Worm (Caenorhabditis elegans) whole organism, mixed stage, embryonic: ENCODE results near the gene irg-1.
"Not testable (repeated sequence)": the region's sequence is repeated elsewhere in the genome, so short reads cannot be mapped to it uniquely, and the experiment has no call there.

Experiments
- M03D4.4 ChIP-seq: sonication (generic microtip); optimal IDR thresholded peaks from 2 replicates; lab custom pipeline; 2017; ENCODE audit warnings: mild to moderate bottlenecking, missing genetic modification characterization, missing compliant biosample characterization
- bed-3 ChIP-seq: fragments of 200-800 bp; sonication (Bioruptor generic); optimal IDR thresholded peaks from 3 replicates; lab custom pipeline; 2018; ENCODE audit warnings: mild to moderate bottlenecking, missing genetic modification characterization, moderate library complexity, missing compliant biosample characterization
- blmp-1 ChIP-seq: fragments of 150-350 bp; optimal IDR thresholded peaks from 2 replicates; lab custom pipeline; 2014; ENCODE audit warnings: missing biosample characterization, missing genetic modification characterization
- ceh-43 ChIP-seq: fragments of 200-800 bp; sonication (Bioruptor generic); optimal IDR thresholded peaks from 2 replicates; lab custom pipeline; 2018; ENCODE audit warnings: mild to moderate bottlenecking, missing genetic modification characterization, moderate library complexity, missing compliant biosample characterization
- ceh-83 ChIP-seq: fragments of 200-800 bp; sonication (Bioruptor generic); optimal IDR thresholded peaks from 2 replicates; lab custom pipeline; 2018; ENCODE audit warnings: mild to moderate bottlenecking, missing genetic modification characterization, missing compliant biosample characterization
- ces-1 ChIP-seq: fragments of 150-350 bp; optimal IDR thresholded peaks from 2 replicates; lab custom pipeline; 2014; ENCODE audit warnings: missing biosample characterization, missing genetic modification reagents, missing genetic modification characterization
- cnd-1 ChIP-seq: fragments of 200-800 bp; sonication (Bioruptor generic); optimal IDR thresholded peaks from 2 replicates; lab custom pipeline; 2018; ENCODE audit warnings: mild to moderate bottlenecking, missing genetic modification characterization, missing compliant biosample characterization
- drap-1 ChIP-seq: fragments of 200-800 bp; sonication (Bioruptor generic); optimal IDR thresholded peaks from 3 replicates; lab custom pipeline; 2018; ENCODE audit warnings: mild to moderate bottlenecking, missing genetic modification characterization, missing compliant biosample characterization
- elt-1 ChIP-seq: sonication (generic microtip); optimal IDR thresholded peaks from 2 replicates; lab custom pipeline; 2017; ENCODE audit warnings: missing genetic modification characterization, mild to moderate bottlenecking, missing compliant biosample characterization, antibody characterized with exemption, moderate library complexity, borderline replicate concordance; ENCODE audit not compliant: insufficient read depth
- elt-3 ChIP-seq: fragments of 150-350 bp; optimal IDR thresholded peaks from 2 replicates; lab custom pipeline; 2014; ENCODE audit warnings: missing biosample characterization, missing genetic modification characterization
- flh-1 ChIP-seq: fragments of 200-800 bp; sonication (Bioruptor generic); optimal IDR thresholded peaks from 2 replicates; lab custom pipeline; 2018; ENCODE audit warnings: mild to moderate bottlenecking, missing genetic modification characterization, moderate library complexity, missing compliant biosample characterization
- ham-2 ChIP-seq: fragments of 200-800 bp; sonication (Bioruptor generic); optimal IDR thresholded peaks from 2 replicates; lab custom pipeline; 2018; ENCODE audit warnings: mild to moderate bottlenecking, missing genetic modification characterization, missing compliant biosample characterization
- hlh-1 ChIP-seq: fragments of 150-350 bp; optimal IDR thresholded peaks from 2 replicates; lab custom pipeline; 2014; ENCODE audit warnings: missing biosample characterization, missing genetic modification reagents, missing genetic modification characterization
- lin-13 ChIP-seq: fragments of 150-350 bp; optimal IDR thresholded peaks from 2 replicates; lab custom pipeline; 2014; ENCODE audit warnings: missing biosample characterization, missing genetic modification characterization
- lin-32 ChIP-seq: fragments of 200-800 bp; sonication (Bioruptor generic); optimal IDR thresholded peaks from 2 replicates; lab custom pipeline; 2018; ENCODE audit warnings: mild to moderate bottlenecking, missing genetic modification characterization, missing compliant biosample characterization
- lsy-2 ChIP-seq: fragments of 150-350 bp; optimal IDR thresholded peaks from 2 replicates; lab custom pipeline; 2014; ENCODE audit warnings: missing biosample characterization, missing genetic modification characterization
- mab-5 ChIP-seq: fragments of 150-350 bp; optimal IDR thresholded peaks from 2 replicates; lab custom pipeline; 2014; ENCODE audit warnings: missing biosample characterization, missing genetic modification characterization
- mep-1 ChIP-seq: fragments of 150-350 bp; optimal IDR thresholded peaks from 2 replicates; lab custom pipeline; 2017; ENCODE audit warnings: missing biosample characterization, missing genetic modification reagents, missing genetic modification characterization, inconsistent platforms
- mls-2 ChIP-seq: sonication (generic microtip); optimal IDR thresholded peaks from 2 replicates; lab custom pipeline; 2016; ENCODE audit warnings: mild to moderate bottlenecking, missing genetic modification characterization, moderate library complexity, missing compliant biosample characterization
- nhr-12 ChIP-seq: fragments of 150-350 bp; optimal IDR thresholded peaks from 2 replicates; lab custom pipeline; 2014; ENCODE audit warnings: missing biosample characterization, missing genetic modification characterization
- nhr-2 ChIP-seq: fragments of 150-350 bp; optimal IDR thresholded peaks from 2 replicates; lab custom pipeline; 2014; ENCODE audit warnings: missing biosample characterization, missing genetic modification characterization
- nhr-28 ChIP-seq: fragments of 150-350 bp; optimal IDR thresholded peaks from 2 replicates; lab custom pipeline; 2014; ENCODE audit warnings: missing biosample characterization, missing genetic modification characterization
- pha-4 ChIP-seq: fragments of 150-350 bp; optimal IDR thresholded peaks from 2 replicates; lab custom pipeline; 2018; ENCODE audit warnings: missing biosample characterization, missing genetic modification reagents, missing genetic modification characterization
- snpc-4 ChIP-seq: fragments of 150-350 bp; optimal IDR thresholded peaks from 2 replicates; lab custom pipeline; 2014; ENCODE audit warnings: missing biosample characterization, missing genetic modification characterization
- sptf-1 ChIP-seq: sonication (generic microtip); optimal IDR thresholded peaks from 2 replicates; lab custom pipeline; 2017; ENCODE audit warnings: mild to moderate bottlenecking, missing genetic modification characterization, moderate library complexity, missing compliant biosample characterization
- tbx-8 ChIP-seq: fragments of 200-800 bp; sonication (Bioruptor generic); optimal IDR thresholded peaks from 2 replicates; lab custom pipeline; 2018; ENCODE audit warnings: mild to moderate bottlenecking, missing genetic modification characterization, moderate library complexity, missing compliant biosample characterization
- unc-120 ChIP-seq: sonication (generic microtip); optimal IDR thresholded peaks from 2 replicates; lab custom pipeline; 2017; ENCODE audit warnings: missing genetic modification characterization, missing compliant biosample characterization; ENCODE audit not compliant: poor library complexity, severe bottlenecking
- unc-39 ChIP-seq: fragments of 150-350 bp; optimal IDR thresholded peaks from 2 replicates; lab custom pipeline; 2014; ENCODE audit warnings: missing biosample characterization, missing genetic modification characterization
- unc-62 ChIP-seq: fragments of 150-350 bp; optimal IDR thresholded peaks from 2 replicates; lab custom pipeline; 2014; ENCODE audit warnings: missing biosample characterization, missing genetic modification reagents, missing genetic modification characterization
- zip-8 ChIP-seq: fragments of 150-350 bp; optimal IDR thresholded peaks from 2 replicates; lab custom pipeline; 2014; ENCODE audit warnings: missing biosample characterization, missing genetic modification characterization
- ztf-11 ChIP-seq: fragments of 150-350 bp; optimal IDR thresholded peaks from 2 replicates; lab custom pipeline; 2014; ENCODE audit warnings: missing biosample characterization, missing genetic modification characterization

Gene irg-1

DNA sequence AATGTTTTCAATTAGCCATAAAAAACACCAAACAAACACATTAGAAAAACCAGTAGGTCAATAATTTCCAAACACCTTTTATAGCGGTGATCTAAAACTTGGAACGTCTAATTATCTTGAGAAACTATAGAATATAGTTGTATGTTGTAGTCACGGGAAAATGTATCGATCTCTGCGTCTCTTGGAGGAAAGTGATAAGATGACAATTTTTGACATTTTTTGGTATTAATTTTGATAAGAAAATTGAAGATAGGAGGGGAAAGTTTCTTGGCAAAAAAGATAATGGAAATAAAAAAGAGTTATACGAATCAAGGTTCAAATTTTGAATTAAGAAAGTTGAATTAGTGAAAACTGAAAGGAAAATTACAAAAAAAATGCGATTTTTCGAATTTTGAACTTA, 17.6 kb upstream of the irg-1 start:
- TF ChIP-seq mls-2 (no peak), lin-13 (tag; lab: Kevin White, UChicago) (no peak), nhr-2 (tag; lab: Kevin White, UChicago) (no peak), cnd-1 (tag; lab: Kevin White, UChicago) (no peak), ceh-83 (GFP tag; lab: Kevin White, UChicago) (no peak), pha-4 (no peak), unc-120 (tag; lab: Kevin White, UChicago) (no peak), elt-3 (no peak), bed-3 (GFP tag; lab: Kevin White, UChicago) (no peak), nhr-12 (no peak), elt-1 (no peak), drap-1 (no peak), mab-5 (no peak), lin-32 (GFP tag; lab: Kevin White, UChicago) (no peak), ceh-43 (GFP tag; lab: Kevin White, UChicago) (no peak)
- TF ChIP-seq, all 35 proteins: peak for 0

DNA sequence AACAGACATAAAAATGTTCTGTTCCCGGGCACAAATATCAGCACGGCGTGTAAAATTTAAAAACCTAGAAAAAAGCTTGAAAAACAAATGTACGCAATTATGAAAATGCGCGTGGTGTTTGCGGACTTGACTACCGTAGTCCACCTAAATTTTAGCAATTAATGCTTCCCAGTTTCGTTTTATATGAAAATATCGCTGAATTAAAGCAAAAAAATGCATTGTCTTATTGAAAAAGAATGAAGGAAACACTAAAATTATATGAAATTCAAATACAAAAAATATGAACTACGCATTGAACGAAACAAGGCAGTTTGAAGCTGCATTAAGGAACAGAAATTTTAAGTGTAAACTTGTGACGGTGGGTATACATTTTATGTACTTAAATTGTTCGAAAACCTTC, 17.1 kb upstream of the irg-1 start, which contains the start of gene ugt-64:
TSS of gene ugt-64 (minus strand) at position 101 of the 400 bp plus-strand sequence.
- not testable (repeated sequence) for TF ChIP-seq unc-120 (tag; lab: Kevin White, UChicago); sptf-1 (tag; lab: Kevin White, UChicago); unc-62 (GFP tag; lab: Kevin White, UChicago)

DNA sequence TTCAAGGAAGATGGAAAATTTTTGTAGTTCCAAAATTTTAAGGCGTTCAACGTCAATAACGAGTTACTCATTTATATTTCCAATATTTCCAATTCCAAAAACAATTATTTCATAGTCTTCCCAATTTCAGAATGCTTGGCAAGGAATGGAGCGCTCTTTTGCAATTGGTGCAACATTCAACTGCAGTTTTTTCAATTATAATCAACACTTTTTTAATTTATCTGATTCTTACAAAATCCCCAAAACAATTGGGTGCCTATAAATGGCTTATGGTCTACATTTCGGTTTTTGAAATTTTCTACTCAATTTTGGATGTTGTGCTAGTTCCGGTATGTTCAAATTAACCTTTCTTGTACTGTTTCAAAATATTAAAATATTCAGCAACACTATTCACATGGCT, 15.7 kb upstream of the irg-1 start, which contains the start of gene str-225:
TSS of gene str-225 (plus strand) at position 132 of the 400 bp plus-strand sequence.
- TF ChIP-seq blmp-1 (tag; lab: Kevin White, UChicago) (no peak), ztf-11 (tag; lab: Kevin White, UChicago) (no peak), unc-39 (tag; lab: Kevin White, UChicago) (no peak)

DNA sequence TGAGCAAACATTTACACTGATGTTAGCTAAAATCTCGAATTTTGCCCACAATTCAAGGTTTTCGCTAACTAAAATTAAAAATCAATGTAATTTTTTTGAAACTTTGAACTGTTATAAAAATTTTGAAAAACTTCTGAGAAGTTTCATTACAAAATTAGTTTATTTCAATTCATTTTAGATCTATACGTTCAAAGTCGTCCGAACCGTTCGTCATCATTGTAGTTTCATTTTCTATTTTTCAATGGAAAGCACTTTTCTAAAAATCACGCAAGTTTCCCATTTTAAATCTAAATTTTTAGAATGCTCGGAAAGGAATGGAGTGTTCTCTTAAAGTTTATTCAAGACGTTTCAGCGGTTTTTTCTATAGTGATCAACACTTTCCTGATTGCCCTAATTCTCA, 13.5 kb upstream of the irg-1 start, which contains the start of gene str-228:
TSS of gene str-228 (plus strand) at position 301 of the 400 bp plus-strand sequence.
- TF ChIP-seq bed-3 (GFP tag; lab: Kevin White, UChicago): no peak
- no peak for TF ChIP-seq sptf-1 (tag; lab: Kevin White, UChicago)
- no peak for TF ChIP-seq elt-1
- TF ChIP-seq snpc-4 (tag; lab: Kevin White, UChicago): no peak
- TF ChIP-seq nhr-12: no peak
- TF ChIP-seq unc-39 (tag; lab: Kevin White, UChicago): no peak
- TF ChIP-seq mls-2: no peak
- TF ChIP-seq ham-2 (GFP tag; lab: Kevin White, UChicago): no peak
- no peak for TF ChIP-seq mep-1 (tag; lab: Kevin White, UChicago)
- TF ChIP-seq tbx-8 (GFP tag; lab: Kevin White, UChicago): no peak
- TF ChIP-seq M03D4.4 (tag; lab: Kevin White, UChicago): no peak
- TF ChIP-seq hlh-1: no peak

DNA sequence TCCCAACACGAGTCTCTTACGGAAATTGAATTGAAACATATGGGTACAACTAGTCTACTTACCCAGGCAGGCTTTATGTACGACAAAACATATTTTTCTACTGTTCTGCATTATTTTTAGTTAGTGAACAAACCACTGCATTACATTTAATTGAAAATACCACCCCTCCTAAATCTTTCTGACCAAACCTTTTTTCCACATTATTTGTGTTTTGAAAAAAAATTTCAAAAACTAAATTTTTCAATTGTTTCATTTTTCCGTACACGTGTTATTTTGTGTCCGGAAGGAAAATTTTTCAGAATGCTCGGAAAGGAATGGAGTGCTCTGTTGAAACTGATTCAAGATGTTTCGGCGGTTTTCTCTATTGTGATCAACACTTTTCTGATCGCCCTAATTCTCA, 11.0 kb upstream of the irg-1 start, which contains the start of gene str-226:
TSS of gene str-226 (plus strand) at position 301 of the 400 bp plus-strand sequence.
- TF ChIP-seq zip-8 (tag; lab: Kevin White, UChicago): no peak
- no peak for TF ChIP-seq unc-62 (GFP tag; lab: Kevin White, UChicago)
- TF ChIP-seq mls-2: no peak
- TF ChIP-seq elt-1: no peak
- TF ChIP-seq bed-3 (GFP tag; lab: Kevin White, UChicago): no peak
- TF ChIP-seq lin-13 (tag; lab: Kevin White, UChicago): no peak
- no peak for TF ChIP-seq nhr-28 (tag; lab: Kevin White, UChicago)
- TF ChIP-seq sptf-1 (tag; lab: Kevin White, UChicago): no peak
- TF ChIP-seq unc-120 (tag; lab: Kevin White, UChicago): no peak
- no peak for TF ChIP-seq ces-1 (GFP tag; lab: Kevin White, UChicago)
- TF ChIP-seq flh-1 (GFP tag; lab: Kevin White, UChicago): no peak
- TF ChIP-seq cnd-1 (tag; lab: Kevin White, UChicago): no peak
- TF ChIP-seq elt-3: no peak
- TF ChIP-seq pha-4: no peak
- TF ChIP-seq lsy-2 (tag; lab: Kevin White, UChicago): no peak
- TF ChIP-seq nhr-2 (tag; lab: Kevin White, UChicago): no peak
